Worm (Caenorhabditis elegans): ENCODE data around the gene Y102A11A.5.

The Y102A11A.5 gene

ce11 chrX:2031414-2031813, at the start of gene Y102A11A.5:
Gene Y102A11A.5 (minus strand): TSS chrX:2031588.
- TF ChIP-seq ama-1 (optimal IDR thresholded peaks at IDR 0.05) (no peak), K02D7.2 (tag; optimal IDR thresholded peaks at IDR 0.05) (no peak), pha-2 (tag; optimal IDR thresholded peaks at IDR 0.05) (no peak), tbx-2 (tag; optimal IDR thresholded peaks at IDR 0.05) (no peak), elt-2 (tag; optimal IDR thresholded peaks at IDR 0.05) (no peak), ref-2 (tag; optimal IDR thresholded peaks at IDR 0.05) (no peak), ceh-14 (tag; optimal IDR thresholded peaks at IDR 0.05) (no peak), ceh-2 (tag; optimal IDR thresholded peaks at IDR 0.05) (no peak), unc-42 (tag; optimal IDR thresholded peaks at IDR 0.05) (no peak), nfya-1 (tag; optimal IDR thresholded peaks at IDR 0.05) (no peak), pros-1 (tag; optimal IDR thresholded peaks at IDR 0.05) (no peak), nhr-232 (tag; optimal IDR thresholded peaks at IDR 0.05) (no peak), unc-3 (GFP tag; conservative IDR thresholded peaks at IDR 0.05) (no peak), unc-3 (tag; optimal IDR thresholded peaks at IDR 0.05) (no peak), unc-55 (GFP tag; optimal IDR thresholded peaks at IDR 0.05) (no peak), mec-3 (tag; optimal IDR thresholded peaks at IDR 0.05; ENCODE audit: borderline replicate concordance) (no peak), che-1 (tag; optimal IDR thresholded peaks at IDR 0.05) (no peak), fkh-10 (GFP tag; optimal IDR thresholded peaks at IDR 0.05) (no peak), madf-2 (tag; optimal IDR thresholded peaks at IDR 0.05) (no peak), pha-4 (tag; optimal IDR thresholded peaks at IDR 0.05) (no peak), npax-4 (tag; optimal IDR thresholded peaks at IDR 0.05) (no peak)

ce11 chrX:2079536-2079935, 48.1 kb upstream of the Y102A11A.5 start, which contains the start of gene F49H12.4:
Gene F49H12.4 (plus strand): TSS chrX:2079836.
- TF ChIP-seq pha-4 (tag; optimal IDR thresholded peaks at IDR 0.05) (no peak), hlh-13 (GFP tag; optimal IDR thresholded peaks at IDR 0.05) (no peak), hlh-6 (tag; optimal IDR thresholded peaks at IDR 0.05) (no peak), nhr-232 (tag; optimal IDR thresholded peaks at IDR 0.05) (no peak)

- no peak for TF ChIP-seq rnt-1 (tag; optimal IDR thresholded peaks at IDR 0.05)
- TF ChIP-seq T23F11.4 (GFP tag; optimal IDR thresholded peaks at IDR 0.05): no peak
- TF ChIP-seq ceh-24 (tag; optimal IDR thresholded peaks at IDR 0.05): no peak
- no peak for TF ChIP-seq ceh-9 (tag; optimal IDR thresholded peaks at IDR 0.05)
- no peak for TF ChIP-seq ceh-34 (tag; optimal IDR thresholded peaks at IDR 0.05)
- TF ChIP-seq ama-1 (optimal IDR thresholded peaks at IDR 0.05): no peak
- TF ChIP-seq tbx-7 (tag; optimal IDR thresholded peaks at IDR 0.05): no peak
- no peak for TF ChIP-seq nfya-1 (tag; optimal IDR thresholded peaks at IDR 0.05)
- no peak for TF ChIP-seq ztf-16 (tag; optimal IDR thresholded peaks at IDR 0.05)
- no peak for TF ChIP-seq nhr-232 (tag; optimal IDR thresholded peaks at IDR 0.05)
- no peak for TF ChIP-seq ceh-31 (tag; optimal IDR thresholded peaks at IDR 0.05)
- no peak for TF ChIP-seq sox-2 (GFP tag; IDR thresholded peaks at IDR 0.05)
- no peak for TF ChIP-seq unc-55 (GFP tag; optimal IDR thresholded peaks at IDR 0.05)
- no peak for TF ChIP-seq ahr-1 (tag; optimal IDR thresholded peaks at IDR 0.05)
- TF ChIP-seq ceh-19 (GFP tag; optimal IDR thresholded peaks at IDR 0.05): no peak
These were observed 47.4 kb upstream of the Y102A11A.5 start for ce11 chrX:2078822-2079221.

ce11 chrX:2075169-2075568, 43.8 kb upstream of the Y102A11A.5 start:
- TF ChIP-seq nhr-232 (tag; optimal IDR thresholded peaks at IDR 0.05) (no peak), unc-55 (GFP tag; optimal IDR thresholded peaks at IDR 0.05) (no peak), dve-1 (tag; optimal IDR thresholded peaks at IDR 0.05) (no peak), K09A11.1 (tag; optimal IDR thresholded peaks at IDR 0.05; ENCODE audit: insufficient read depth) (no peak), ceh-22 (tag; optimal IDR thresholded peaks at IDR 0.05) (no peak), elt-2 (tag; optimal IDR thresholded peaks at IDR 0.05) (no peak), ceh-24 (tag; optimal IDR thresholded peaks at IDR 0.05) (no peak)
